Fruit fly (Drosophila melanogaster): ENCODE data around the gene by.

The by gene

DNA sequence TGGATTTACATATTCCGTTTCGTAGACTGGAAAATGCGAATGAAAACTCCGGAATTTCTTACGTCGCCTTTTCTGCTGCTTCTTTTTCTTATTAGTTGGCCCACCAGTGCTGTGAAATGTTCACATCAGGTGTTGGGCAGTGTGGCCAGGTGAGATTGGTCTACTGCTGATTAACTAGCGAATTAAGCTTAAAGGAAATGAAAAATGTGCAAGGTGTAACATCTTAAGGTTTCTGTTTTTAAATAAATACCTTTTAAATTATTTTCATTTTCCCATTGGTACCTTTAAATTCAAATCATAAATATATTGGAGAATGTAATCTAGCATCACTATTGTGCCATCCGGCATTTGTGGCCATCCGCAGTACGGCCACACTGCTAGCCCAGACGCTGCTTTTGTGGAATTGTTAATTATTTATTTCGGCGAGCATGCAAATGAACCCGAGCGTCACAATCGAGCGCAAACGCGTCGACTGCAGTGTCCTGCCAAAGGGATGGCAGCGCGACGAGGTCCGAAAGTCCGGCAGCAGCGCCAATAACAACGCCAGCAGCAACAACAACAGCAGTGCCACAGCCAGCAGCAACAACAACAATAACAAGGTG lies 26.7 kb upstream of the by start, which contains the start of the genes AP-1mu and MBD-like (continued):
- TF ChIP-seq Mad (GFP tag; optimal IDR thresholded peaks at IDR 0.05) = peak; percentile 72
- peak; percentile 11 for TF ChIP-seq Fer2 (tag; optimal IDR thresholded peaks at IDR 0.05)
- TF ChIP-seq bcd (GFP tag; optimal IDR thresholded peaks at IDR 0.05) = peak; percentile 69
- peak; percentile 43 for TF ChIP-seq CG14667 (GFP tag; IDR thresholded peaks at IDR 0.05)
- no peak for TF ChIP-seq zen2 (GFP tag; IDR thresholded peaks at IDR 0.05; ENCODE audit: partially characterized antibody)
- peak; percentile 2 for TF ChIP-seq CG31388 (GFP tag; optimal IDR thresholded peaks at IDR 0.05)
- TF ChIP-seq CG15479 (GFP tag; optimal IDR thresholded peaks at IDR 0.05) = peak; percentile 19
- peak; percentile 62 to 75 for TF ChIP-seq dpn (GFP tag; optimal IDR thresholded peaks at IDR 0.05)
- TF ChIP-seq CG16813 (GFP tag; IDR thresholded peaks at IDR 0.05; ENCODE audit: partially characterized antibody) = peak; percentile 42; the same call in 1 of the 3 replicates
- no peak for TF ChIP-seq CG14050 (GFP tag; IDR thresholded peaks at IDR 0.05)
- TF ChIP-seq pho (GFP tag; optimal IDR thresholded peaks at IDR 0.05) = peak; percentile 68
- TF ChIP-seq fd96Cb (tag; optimal IDR thresholded peaks at IDR 0.05) = peak; percentile 26

DNA sequence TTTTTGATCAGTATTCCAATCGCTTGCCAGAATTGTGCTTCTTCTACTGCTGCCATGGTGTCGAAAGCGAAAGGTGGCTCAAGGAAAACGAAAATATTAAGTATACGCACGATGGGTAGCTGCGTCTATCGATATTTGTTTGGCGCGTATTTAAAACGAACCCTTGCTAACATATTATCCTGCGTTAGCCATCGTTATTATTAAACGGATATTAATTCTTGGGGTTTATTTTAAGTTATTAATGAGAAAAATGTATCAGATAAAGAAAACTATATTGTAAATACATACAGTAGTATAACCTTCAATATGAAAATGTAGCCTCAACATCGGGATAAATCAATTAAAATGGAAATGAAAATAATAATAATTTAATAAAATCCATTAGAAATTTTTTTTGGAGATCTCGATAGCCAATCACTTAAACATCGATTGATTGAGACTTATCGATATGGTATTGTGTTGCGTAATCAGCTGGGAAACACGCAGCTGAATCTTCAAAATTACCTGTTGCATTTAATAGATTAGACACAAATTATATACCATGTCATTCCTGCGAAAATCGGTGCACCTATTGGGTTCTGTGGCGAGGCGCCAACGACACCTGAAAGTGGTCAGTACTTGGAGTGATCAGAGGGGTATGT lies 22.6 kb upstream of the by start, which contains the start of the genes CG9386 and BckdhA:
Gene CG9386, minus strand, starts transcription at position 75 of the 641 bp plus-strand sequence.
Gene BckdhA, plus strand, starts transcription at position 452 of the 641 bp plus-strand sequence.
- TF ChIP-seq CG10654 (GFP tag; optimal IDR thresholded peaks at IDR 0.05) = peak; percentile 45
- peak; percentile 51 for TF ChIP-seq Antp (GFP tag; optimal IDR thresholded peaks at IDR 0.05)
- peak; percentile 20; the same call in 1 of the 2 replicates for TF ChIP-seq ssp (GFP tag; IDR thresholded peaks at IDR 0.05)
- peak; percentile 69 for TF ChIP-seq Bgb (GFP tag; IDR thresholded peaks at IDR 0.05; ENCODE audit: partially characterized antibody)
- peak; percentile 5 for TF ChIP-seq zen (tag; optimal IDR thresholded peaks at IDR 0.05)
- no peak for TF ChIP-seq toy (GFP tag; IDR thresholded peaks at IDR 0.05)
- peak; percentile 60 for TF ChIP-seq Max (GFP tag; optimal IDR thresholded peaks at IDR 0.05)
- TF ChIP-seq stc (GFP tag; IDR thresholded peaks at IDR 0.05) = no peak
- peak; percentile 34 for TF ChIP-seq pnt (GFP tag; optimal IDR thresholded peaks at IDR 0.05)
- peak; percentile 55 for TF ChIP-seq Chrac-16 (GFP tag; optimal IDR thresholded peaks at IDR 0.05)
- no peak for TF ChIP-seq CG17568 (GFP tag; optimal IDR thresholded peaks at IDR 0.05)
- TF ChIP-seq Sry-δ (GFP tag; optimal IDR thresholded peaks at IDR 0.05) = peak; percentile 71
- no peak for TF ChIP-seq Jarid2 (GFP tag; optimal IDR thresholded peaks at IDR 0.05)
- TF ChIP-seq Meics (GFP tag; optimal IDR thresholded peaks at IDR 0.05) = peak; percentile 67
- TF ChIP-seq aop (GFP tag; IDR thresholded peaks at IDR 0.05) = no peak
- peak; percentile 42 for TF ChIP-seq Fer3 (tag; optimal IDR thresholded peaks at IDR 0.05)
- TF ChIP-seq CG11247 (GFP tag; IDR thresholded peaks at IDR 0.05) = peak; percentile 66
- TF ChIP-seq unc-4 (GFP tag; IDR thresholded peaks at IDR 0.05; ENCODE audit: partially characterized antibody) = peak; percentile 73
- peak; percentile 54 for TF ChIP-seq CG8924 (tag; optimal IDR thresholded peaks at IDR 0.05)
- TF ChIP-seq jumu (GFP tag; optimal IDR thresholded peaks at IDR 0.05) = peak; percentile 30
- TF ChIP-seq CG7556 (GFP tag; optimal IDR thresholded peaks at IDR 0.05) = peak; percentile 42
- peak; percentile 81 for TF ChIP-seq Scr (GFP tag; IDR thresholded peaks at IDR 0.05; ENCODE audit: partially characterized antibody)
- no peak for TF ChIP-seq sima (GFP tag; optimal IDR thresholded peaks at IDR 0.05)
- TF ChIP-seq E2f2 (GFP tag; IDR thresholded peaks at IDR 0.05) = peak; percentile 83
- TF ChIP-seq CG9932 (GFP tag; IDR thresholded peaks at IDR 0.05) = peak; percentile 80
- TF ChIP-seq NfI (GFP tag; optimal IDR thresholded peaks at IDR 0.05) = peak; percentile 63
- peak; percentile 98 for TF ChIP-seq CG7372 (GFP tag; IDR thresholded peaks at IDR 0.05)
- no peak for TF ChIP-seq Abd-B (GFP tag; optimal IDR thresholded peaks at IDR 0.05)
- peak; percentile 41; the same call in 1 of the 2 replicates for TF ChIP-seq bbx (GFP tag; IDR thresholded peaks at IDR 0.05; ENCODE audit: partially characterized antibody)
- TF ChIP-seq her (GFP tag; optimal IDR thresholded peaks at IDR 0.05) = peak; percentile 25
- no peak for TF ChIP-seq h (optimal IDR thresholded peaks at IDR 0.05)
- no peak for TF ChIP-seq Adf1 (GFP tag; IDR thresholded peaks at IDR 0.05)
- peak; percentile 42 for TF ChIP-seq nerfin-1 (tag; optimal IDR thresholded peaks at IDR 0.05)
- TF ChIP-seq Ada2b (GFP tag; IDR thresholded peaks at IDR 0.05) = peak; percentile 43; the same call in 1 of the 2 replicates
- TF ChIP-seq CG13894 (tag; optimal IDR thresholded peaks at IDR 0.05) = peak; percentile 63
- TF ChIP-seq Taf1 (GFP tag; IDR thresholded peaks at IDR 0.05) = 0 out of 2 replicates have a peak, but pooled peaks have one; percentile 24
